Worm (Caenorhabditis elegans) whole organism, L1 larva: ENCODE measurements around the gene srab-17.

ENCODE experiments used
- dsc-1 ChIP-seq: sonication (generic microtip); optimal IDR thresholded peaks from 2 replicates; lab custom pipeline; 2016; ENCODE audit warnings: mild to moderate bottlenecking, missing genetic modification characterization, missing compliant biosample characterization
- fkh-8 ChIP-seq: sonication (generic microtip); optimal IDR thresholded peaks from 2 replicates; lab custom pipeline; 2016; ENCODE audit warnings: mild to moderate bottlenecking, missing genetic modification characterization, missing compliant biosample characterization
- lin-13 ChIP-seq: fragments of 150-350 bp; optimal IDR thresholded peaks from 2 replicates; lab custom pipeline; 2014; ENCODE audit warnings: missing biosample characterization, missing genetic modification reagents, missing genetic modification characterization
- mdl-1 ChIP-seq, 2 experiments: fragments of 150-350 bp; optimal IDR thresholded peaks; 2 replicates each; lab custom pipeline; 2014 to 2017; ENCODE audit warnings: missing biosample characterization in 2 of 2, missing genetic modification characterization in 2 of 2, inconsistent platforms in 1 of 2
- mep-1 ChIP-seq: fragments of 150-350 bp; optimal IDR thresholded peaks from 2 replicates; lab custom pipeline; 2014; ENCODE audit warnings: missing biosample characterization, missing genetic modification characterization
- nhr-11 ChIP-seq: fragments of 150-350 bp; optimal IDR thresholded peaks from 2 replicates; lab custom pipeline; 2014; ENCODE audit warnings: missing biosample characterization, missing genetic modification characterization
- nhr-28 ChIP-seq: fragments of 150-350 bp; optimal IDR thresholded peaks from 2 replicates; lab custom pipeline; 2014; ENCODE audit warnings: missing biosample characterization, missing genetic modification characterization
- nhr-77 ChIP-seq: fragments of 150-350 bp; optimal IDR thresholded peaks from 2 replicates; lab custom pipeline; 2014; ENCODE audit warnings: missing biosample characterization, missing genetic modification characterization
- skn-1 ChIP-seq: fragments of 150-350 bp; optimal IDR thresholded peaks from 2 replicates; lab custom pipeline; 2014; ENCODE audit warnings: missing biosample characterization, missing genetic modification characterization
- ztf-11 ChIP-seq, 2 experiments: sonication (generic microtip); optimal IDR thresholded peaks; 2 replicates each; lab custom pipeline; 2016 to 2017; ENCODE audit warnings: missing genetic modification characterization in 2 of 2, missing biosample characterization in 1 of 2, missing compliant biosample characterization in 1 of 2

DNA sequence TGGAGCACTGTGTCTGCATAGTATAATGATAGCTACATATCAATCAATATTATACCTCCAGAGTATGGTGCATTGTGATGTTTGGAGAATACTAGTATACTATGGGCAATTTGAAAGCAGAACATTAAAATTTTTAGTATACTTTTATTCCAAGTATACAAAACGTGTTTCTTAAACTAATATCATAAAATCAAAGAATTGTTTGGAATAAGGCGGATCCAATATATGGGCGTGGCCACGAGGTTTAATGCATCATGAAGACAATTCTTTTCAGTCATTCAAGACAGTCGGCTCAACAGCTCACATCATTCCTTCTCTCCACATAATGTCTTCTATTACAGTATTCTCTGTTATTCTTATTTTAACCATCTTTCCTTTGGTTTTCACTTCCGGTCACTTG is 11.7 kb upstream of the srab-17 start, which contains the start of gene sdz-31:
- TF ChIP-seq mep-1 (tag; lab: Kevin White, UChicago) (no peak), skn-1 (no peak), lin-13 (GFP tag; lab: Kevin White, UChicago) (no peak), nhr-77 (tag; lab: Kevin White, UChicago) (no peak), dsc-1 (tag; lab: Kevin White, UChicago) (no peak), ztf-11 (tag; optimal IDR thresholded peaks at IDR 0.05; lab: Kevin White, UChicago) (no peak), nhr-11 (tag; lab: Kevin White, UChicago) (no peak), nhr-28 (tag; lab: Kevin White, UChicago) (no peak), fkh-8 (tag; lab: Kevin White, UChicago) (no peak), mdl-1 (tag; optimal IDR thresholded peaks at IDR 0.05; lab: Kevin White, UChicago) (no peak)
